Worm (Caenorhabditis elegans): ENCODE data around the gene gldi-8.

- TF ChIP-seq T22C8.4 (GFP tag; IDR thresholded peaks at IDR 0.05) (no peak), med-1 (GFP tag; optimal IDR thresholded peaks at IDR 0.05; ENCODE audit: insufficient read depth) (no peak), flt-1 (GFP tag; IDR thresholded peaks at IDR 0.05) (no peak)
Observed at ce11 chrIII:12591923-12592322, 7.6 kb downstream of the gldi-8 start.
